Worm (Caenorhabditis elegans): Measurements from ENCODE around the gene cyp-32A1.

Gene cyp-32A1

ce11 chrV:7814601-7815000 is 33.0 kb downstream of the cyp-32A1 start, which contains the start of gene ZK742.6 (continued):
- TF ChIP-seq nfya-1 (tag; optimal IDR thresholded peaks at IDR 0.05; ENCODE audit: borderline replicate concordance, insufficient read depth) = no peak
- TF ChIP-seq F37B4.10 (GFP tag; IDR thresholded peaks at IDR 0.05) = no peak
- no peak for TF ChIP-seq B0019.2 (GFP tag; conservative IDR thresholded peaks at IDR 0.05)
- no peak for TF ChIP-seq tbx-9 (tag; optimal IDR thresholded peaks at IDR 0.05; ENCODE audit: borderline replicate concordance)
- no peak for TF ChIP-seq nhr-90 (tag; optimal IDR thresholded peaks at IDR 0.05)
- TF ChIP-seq snpc-4 (GFP tag; optimal IDR thresholded peaks at IDR 0.05) = no peak
- TF ChIP-seq snpc-4 (tag; optimal IDR thresholded peaks at IDR 0.05) = no peak
- no peak for TF ChIP-seq gei-17 (GFP tag; optimal IDR thresholded peaks at IDR 0.05)
- TF ChIP-seq B0035.1 (tag; optimal IDR thresholded peaks at IDR 0.05) = no peak
- TF ChIP-seq unc-130 (GFP tag; optimal IDR thresholded peaks at IDR 0.05) = no peak
- TF ChIP-seq dox-1 (GFP tag; IDR thresholded peaks at IDR 0.05) = no peak
- no peak for TF ChIP-seq efl-1 (GFP tag; optimal IDR thresholded peaks at IDR 0.05)
- TF ChIP-seq ztf-26 (tag; optimal IDR thresholded peaks at IDR 0.05) = no peak
- TF ChIP-seq hmg-1.2 (GFP tag; IDR thresholded peaks at IDR 0.05) = no peak
- no peak for TF ChIP-seq sdz-38 (tag; optimal IDR thresholded peaks at IDR 0.05)
- TF ChIP-seq D2030.7 (GFP tag; IDR thresholded peaks at IDR 0.05) = no peak
- no peak for TF ChIP-seq pha-4 (tag; optimal IDR thresholded peaks at IDR 0.05)
- no peak for TF ChIP-seq chd-7 (tag; optimal IDR thresholded peaks at IDR 0.05)
- TF ChIP-seq Y79H2A.3 (GFP tag; conservative IDR thresholded peaks at IDR 0.05) = no peak
- TF ChIP-seq die-1 (tag; optimal IDR thresholded peaks at IDR 0.05) = no peak
- TF ChIP-seq egl-18 (GFP tag; IDR thresholded peaks at IDR 0.05) = no peak
- TF ChIP-seq ccch-3 (GFP tag; optimal IDR thresholded peaks at IDR 0.05) = no peak
- TF ChIP-seq dpff-1 (tag; optimal IDR thresholded peaks at IDR 0.05) = no peak
- TF ChIP-seq attf-6 (GFP tag; IDR thresholded peaks at IDR 0.05) = peak; percentile 41; the same call in 1 of the 2 replicates
- no peak for TF ChIP-seq ceh-100 (GFP tag; IDR thresholded peaks at IDR 0.05)
- no peak for TF ChIP-seq tbp1 (GFP tag; optimal IDR thresholded peaks at IDR 0.05)
- no peak for TF ChIP-seq let-607 (tag; optimal IDR thresholded peaks at IDR 0.05)
- no peak for TF ChIP-seq F57C9.4 (tag; optimal IDR thresholded peaks at IDR 0.05)
- no peak for TF ChIP-seq snpc-1.3 (tag; optimal IDR thresholded peaks at IDR 0.05; ENCODE audit: insufficient read depth)
- TF ChIP-seq F49E8.2 (tag; optimal IDR thresholded peaks at IDR 0.05; ENCODE audit: insufficient read depth) = no peak
- no peak for TF ChIP-seq C17E4.6 (GFP tag; IDR thresholded peaks at IDR 0.05)
- TF ChIP-seq Y56A3A.18 (GFP tag; IDR thresholded peaks at IDR 0.05) = peak; percentile 59; the same call in 1 of the 2 replicates
- no peak for TF ChIP-seq ztf-28 (GFP tag; IDR thresholded peaks at IDR 0.05)
- TF ChIP-seq aptf-2 (GFP tag; conservative IDR thresholded peaks at IDR 0.05) = no peak
- no peak for TF ChIP-seq ceh-79 (tag; optimal IDR thresholded peaks at IDR 0.05)
- TF ChIP-seq unc-62 (GFP tag; optimal IDR thresholded peaks at IDR 0.05) = no peak
- no peak for TF ChIP-seq hlh-12 (tag; optimal IDR thresholded peaks at IDR 0.05)
- peak; percentile 8 for TF ChIP-seq athp-1 (tag; optimal IDR thresholded peaks at IDR 0.05)
- TF ChIP-seq sptf-2 (GFP tag; optimal IDR thresholded peaks at IDR 0.05) = no peak
- no peak for TF ChIP-seq lin-40 (tag; optimal IDR thresholded peaks at IDR 0.05)
- TF ChIP-seq ztf-3 (GFP tag; optimal IDR thresholded peaks at IDR 0.05) = no peak
- TF ChIP-seq mcd-1 (GFP tag; IDR thresholded peaks at IDR 0.05) = no peak
- no peak for TF ChIP-seq lin-26 (GFP tag; IDR thresholded peaks at IDR 0.05)
- no peak for TF ChIP-seq bed-2 (GFP tag; IDR thresholded peaks at IDR 0.05)
- no peak for TF ChIP-seq F55B11.4 (tag; optimal IDR thresholded peaks at IDR 0.05; ENCODE audit: borderline replicate concordance, insufficient read depth)
- TF ChIP-seq hsf-1 (GFP tag; IDR thresholded peaks at IDR 0.05) = peak; percentile 75
- no peak for TF ChIP-seq cebp-1 (GFP tag; IDR thresholded peaks at IDR 0.05)
- no peak for TF ChIP-seq cebp-1 (tag; optimal IDR thresholded peaks at IDR 0.05)
- no peak for TF ChIP-seq rec-8 (tag; optimal IDR thresholded peaks at IDR 0.05)

Measured in whole organism, young adult.